Worm (Caenorhabditis elegans): ENCODE measurements around the gene glb-25.

ce11 chrV:1986954-1987353 is 48.9 kb downstream of the glb-25 start, which contains the start of gene T08B1.1:
- TF ChIP-seq pha-4 (GFP tag; IDR thresholded peaks at IDR 0.05) = no peak
- no peak for TF ChIP-seq pha-4 (tag; optimal IDR thresholded peaks at IDR 0.05)
- no peak for TF ChIP-seq ceh-44 (GFP tag; IDR thresholded peaks at IDR 0.05)
- TF ChIP-seq unc-130 (GFP tag; optimal IDR thresholded peaks at IDR 0.05) = no peak
